Fruit fly (Drosophila melanogaster): ENCODE data around the gene Ance-3.

Ance-3 gene

dm6 chr2L:13893439-13893838 is 21.1 kb upstream of the Ance-3 start (continued):
- TF ChIP-seq CG5180 (GFP tag; optimal IDR thresholded peaks at IDR 0.05) (no peak), gcm (GFP tag; optimal IDR thresholded peaks at IDR 0.05) (peak; percentile 60), lmd (GFP tag; IDR thresholded peaks at IDR 0.05) (peak; percentile 16; the same call in 1 of the 2 replicates), pita (GFP tag; optimal IDR thresholded peaks at IDR 0.05) (no peak), sima (GFP tag; optimal IDR thresholded peaks at IDR 0.05) (no peak), CG30020 (tag; optimal IDR thresholded peaks at IDR 0.05) (no peak), H15 (GFP tag; IDR thresholded peaks at IDR 0.05) (no peak), CG31388 (GFP tag; optimal IDR thresholded peaks at IDR 0.05) (no peak), pfk (GFP tag; optimal IDR thresholded peaks at IDR 0.05) (no peak), CG7372 (GFP tag; IDR thresholded peaks at IDR 0.05) (no peak), usp (GFP tag; optimal IDR thresholded peaks at IDR 0.05) (no peak), cad (GFP tag; optimal IDR thresholded peaks at IDR 0.05) (no peak), lilli (GFP tag; optimal IDR thresholded peaks at IDR 0.05) (no peak), CG31441 (GFP tag; IDR thresholded peaks at IDR 0.05) (no peak; the same call in 1 of the 2 replicates), nerfin-2 (GFP tag; IDR thresholded peaks at IDR 0.05; ENCODE audit: partially characterized antibody) (no peak), Atf6 (GFP tag; IDR thresholded peaks at IDR 0.05) (no peak), twi (tag; optimal IDR thresholded peaks at IDR 0.05) (no peak), tup (GFP tag; optimal IDR thresholded peaks at IDR 0.05) (no peak), Med (GFP tag) (peak; percentile 32), CG12219 (GFP tag; optimal IDR thresholded peaks at IDR 0.05) (no peak), croc (GFP tag; conservative IDR thresholded peaks at IDR 0.05) (no peak), CG12236 (GFP tag; optimal IDR thresholded peaks at IDR 0.05) (no peak), ewg (GFP tag; optimal IDR thresholded peaks at IDR 0.05) (no peak), lov (optimal IDR thresholded peaks at IDR 0.05) (no peak), lov (GFP tag; IDR thresholded peaks at IDR 0.05) (no peak), prd (optimal IDR thresholded peaks at IDR 0.05) (no peak), prd (GFP tag; IDR thresholded peaks at IDR 0.05) (peak; percentile 25; the same call in 2 of the 3 replicates), CG14050 (GFP tag; IDR thresholded peaks at IDR 0.05) (no peak), CG10959 (GFP tag; IDR thresholded peaks at IDR 0.05) (no peak), CG16815 (GFP tag; optimal IDR thresholded peaks at IDR 0.05) (no peak), fu2 (GFP tag; optimal IDR thresholded peaks at IDR 0.05) (no peak), Gsc (GFP tag; IDR thresholded peaks at IDR 0.05) (no peak), Nf-YA (GFP tag; IDR thresholded peaks at IDR 0.05) (no peak), Pdp1 (GFP tag; optimal IDR thresholded peaks at IDR 0.05) (no peak), CG2129 (GFP tag; IDR thresholded peaks at IDR 0.05; ENCODE audit: partially characterized antibody) (no peak), CG7987 (GFP tag; optimal IDR thresholded peaks at IDR 0.05) (no peak), CG13424 (tag; optimal IDR thresholded peaks at IDR 0.05) (peak; percentile 31), Xrp1 (GFP tag; IDR thresholded peaks at IDR 0.05) (peak; percentile 43; the same call in 1 of the 2 replicates), zen2 (GFP tag; IDR thresholded peaks at IDR 0.05; ENCODE audit: partially characterized antibody) (no peak), CG32767 (GFP tag; IDR thresholded peaks at IDR 0.05) (no peak), Six4 (GFP tag; optimal IDR thresholded peaks at IDR 0.05) (no peak), pnt (GFP tag; optimal IDR thresholded peaks at IDR 0.05) (no peak), cato (GFP tag; optimal IDR thresholded peaks at IDR 0.05; ENCODE audit: borderline replicate concordance) (no peak), Nf-YC (tag; optimal IDR thresholded peaks at IDR 0.05) (no peak), CG3995 (GFP tag; optimal IDR thresholded peaks at IDR 0.05) (no peak), CG1647 (GFP tag; optimal IDR thresholded peaks at IDR 0.05) (no peak), al (GFP tag; IDR thresholded peaks at IDR 0.05) (no peak), unc-4 (GFP tag; IDR thresholded peaks at IDR 0.05; ENCODE audit: partially characterized antibody) (no peak), sim (GFP tag; IDR thresholded peaks at IDR 0.05) (no peak), oc (tag; optimal IDR thresholded peaks at IDR 0.05) (no peak), CG10431 (GFP tag; optimal IDR thresholded peaks at IDR 0.05) (no peak), Hr39 (optimal IDR thresholded peaks at IDR 0.05) (no peak), cas (GFP tag; IDR thresholded peaks at IDR 0.05) (no peak)

Data from whole organism, embryonic.